Worm (Caenorhabditis elegans) whole organism, mixed stage, embryonic: ENCODE data around the gene bkip-1.

Experiments used
- M03D4.4 ChIP-seq: sonication (generic microtip); optimal IDR thresholded peaks from 2 replicates; lab custom pipeline; 2017; ENCODE audit warnings: mild to moderate bottlenecking, missing genetic modification characterization, missing compliant biosample characterization
- bed-3 ChIP-seq: fragments of 200-800 bp; sonication (Bioruptor generic); optimal IDR thresholded peaks from 3 replicates; lab custom pipeline; 2018; ENCODE audit warnings: mild to moderate bottlenecking, missing genetic modification characterization, moderate library complexity, missing compliant biosample characterization
- blmp-1 ChIP-seq: fragments of 150-350 bp; optimal IDR thresholded peaks from 2 replicates; lab custom pipeline; 2014; ENCODE audit warnings: missing biosample characterization, missing genetic modification characterization
- ceh-83 ChIP-seq: fragments of 200-800 bp; sonication (Bioruptor generic); optimal IDR thresholded peaks from 2 replicates; lab custom pipeline; 2018; ENCODE audit warnings: mild to moderate bottlenecking, missing genetic modification characterization, missing compliant biosample characterization
- ces-1 ChIP-seq: fragments of 150-350 bp; optimal IDR thresholded peaks from 2 replicates; lab custom pipeline; 2014; ENCODE audit warnings: missing biosample characterization, missing genetic modification reagents, missing genetic modification characterization
- cnd-1 ChIP-seq: fragments of 200-800 bp; sonication (Bioruptor generic); optimal IDR thresholded peaks from 2 replicates; lab custom pipeline; 2018; ENCODE audit warnings: mild to moderate bottlenecking, missing genetic modification characterization, missing compliant biosample characterization
- drap-1 ChIP-seq: fragments of 200-800 bp; sonication (Bioruptor generic); optimal IDR thresholded peaks from 3 replicates; lab custom pipeline; 2018; ENCODE audit warnings: mild to moderate bottlenecking, missing genetic modification characterization, missing compliant biosample characterization
- elt-3 ChIP-seq: fragments of 150-350 bp; optimal IDR thresholded peaks from 2 replicates; lab custom pipeline; 2014; ENCODE audit warnings: missing biosample characterization, missing genetic modification characterization
- flh-1 ChIP-seq: fragments of 200-800 bp; sonication (Bioruptor generic); optimal IDR thresholded peaks from 2 replicates; lab custom pipeline; 2018; ENCODE audit warnings: mild to moderate bottlenecking, missing genetic modification characterization, moderate library complexity, missing compliant biosample characterization
- ham-2 ChIP-seq: fragments of 200-800 bp; sonication (Bioruptor generic); optimal IDR thresholded peaks from 2 replicates; lab custom pipeline; 2018; ENCODE audit warnings: mild to moderate bottlenecking, missing genetic modification characterization, missing compliant biosample characterization
- lin-13 ChIP-seq: fragments of 150-350 bp; optimal IDR thresholded peaks from 2 replicates; lab custom pipeline; 2014; ENCODE audit warnings: missing biosample characterization, missing genetic modification characterization
- lin-32 ChIP-seq: fragments of 200-800 bp; sonication (Bioruptor generic); optimal IDR thresholded peaks from 2 replicates; lab custom pipeline; 2018; ENCODE audit warnings: mild to moderate bottlenecking, missing genetic modification characterization, missing compliant biosample characterization
- lsy-2 ChIP-seq: fragments of 150-350 bp; optimal IDR thresholded peaks from 2 replicates; lab custom pipeline; 2014; ENCODE audit warnings: missing biosample characterization, missing genetic modification characterization
- mep-1 ChIP-seq: fragments of 150-350 bp; optimal IDR thresholded peaks from 2 replicates; lab custom pipeline; 2017; ENCODE audit warnings: missing biosample characterization, missing genetic modification reagents, missing genetic modification characterization, inconsistent platforms
- mls-2 ChIP-seq: sonication (generic microtip); optimal IDR thresholded peaks from 2 replicates; lab custom pipeline; 2016; ENCODE audit warnings: mild to moderate bottlenecking, missing genetic modification characterization, moderate library complexity, missing compliant biosample characterization
- nhr-12 ChIP-seq: fragments of 150-350 bp; optimal IDR thresholded peaks from 2 replicates; lab custom pipeline; 2014; ENCODE audit warnings: missing biosample characterization, missing genetic modification characterization
- nhr-237 ChIP-seq: fragments of 150-350 bp; optimal IDR thresholded peaks from 2 replicates; lab custom pipeline; 2014; ENCODE audit warnings: missing biosample characterization, missing genetic modification characterization
- nhr-28 ChIP-seq: fragments of 150-350 bp; optimal IDR thresholded peaks from 2 replicates; lab custom pipeline; 2014; ENCODE audit warnings: missing biosample characterization, missing genetic modification characterization
- nhr-76 ChIP-seq: sonication (generic microtip); optimal IDR thresholded peaks from 2 replicates; lab custom pipeline; 2017; ENCODE audit warnings: missing biosample characterization, missing genetic modification characterization
- snpc-4 ChIP-seq: fragments of 150-350 bp; optimal IDR thresholded peaks from 2 replicates; lab custom pipeline; 2014; ENCODE audit warnings: missing biosample characterization, missing genetic modification characterization
- sptf-1 ChIP-seq: sonication (generic microtip); optimal IDR thresholded peaks from 2 replicates; lab custom pipeline; 2017; ENCODE audit warnings: mild to moderate bottlenecking, missing genetic modification characterization, moderate library complexity, missing compliant biosample characterization
- tbx-8 ChIP-seq: fragments of 200-800 bp; sonication (Bioruptor generic); optimal IDR thresholded peaks from 2 replicates; lab custom pipeline; 2018; ENCODE audit warnings: mild to moderate bottlenecking, missing genetic modification characterization, moderate library complexity, missing compliant biosample characterization
- unc-120 ChIP-seq: sonication (generic microtip); optimal IDR thresholded peaks from 2 replicates; lab custom pipeline; 2017; ENCODE audit warnings: missing genetic modification characterization, missing compliant biosample characterization; ENCODE audit not compliant: poor library complexity, severe bottlenecking
- unc-62 ChIP-seq: fragments of 150-350 bp; optimal IDR thresholded peaks from 2 replicates; lab custom pipeline; 2014; ENCODE audit warnings: missing biosample characterization, missing genetic modification reagents, missing genetic modification characterization
- ztf-11 ChIP-seq: fragments of 150-350 bp; optimal IDR thresholded peaks from 2 replicates; lab custom pipeline; 2014; ENCODE audit warnings: missing biosample characterization, missing genetic modification characterization

The bkip-1 gene

ce11 chrII:14143838-14144268 lies 42.8 kb downstream of the bkip-1 start, which contains the start of gene W03H9.2:
Gene W03H9.2, minus strand, starts transcription at chrII:14143869.
- TF ChIP-seq ceh-83 (GFP tag; lab: Kevin White, UChicago) = peak; percentile 78
- peak; percentile 75 for TF ChIP-seq unc-120 (tag; lab: Kevin White, UChicago)
- no peak for TF ChIP-seq snpc-4 (tag; lab: Kevin White, UChicago)
- peak; percentile 8 for TF ChIP-seq ham-2 (GFP tag; lab: Kevin White, UChicago)
- TF ChIP-seq drap-1 (GFP tag; lab: Kevin White, UChicago) = peak; percentile 70
- peak; percentile 9 for TF ChIP-seq lin-32
- TF ChIP-seq nhr-28 (tag; lab: Kevin White, UChicago) = no peak
- peak; percentile 54 for TF ChIP-seq mls-2 (tag; lab: Kevin White, UChicago)
- TF ChIP-seq bed-3 = peak; percentile 70
- peak; percentile 48 for TF ChIP-seq lsy-2
- TF ChIP-seq nhr-237 (tag; lab: Kevin White, UChicago) = peak; percentile 43
- TF ChIP-seq ces-1 (GFP tag; lab: Kevin White, UChicago) = peak; percentile 69
- TF ChIP-seq lin-13 (tag; lab: Kevin White, UChicago) = peak; percentile 6
- TF ChIP-seq cnd-1 (tag; lab: Kevin White, UChicago) = peak; percentile 62
- no peak for TF ChIP-seq flh-1 (GFP tag; lab: Kevin White, UChicago)
- TF ChIP-seq sptf-1 = peak; percentile 81
- TF ChIP-seq nhr-12 = no peak
- peak; percentile 74 for TF ChIP-seq M03D4.4 (tag; lab: Kevin White, UChicago)

- TF ChIP-seq bed-3 (no peak), drap-1 (GFP tag; lab: Kevin White, UChicago) (no peak), unc-120 (tag; lab: Kevin White, UChicago) (no peak), unc-62 (GFP tag; lab: Kevin White, UChicago) (no peak), tbx-8 (GFP tag; lab: Kevin White, UChicago) (no peak), ztf-11 (tag; lab: Kevin White, UChicago) (no peak), nhr-76 (tag; lab: Kevin White, UChicago) (no peak), ces-1 (GFP tag; lab: Kevin White, UChicago) (no peak), nhr-28 (tag; lab: Kevin White, UChicago) (no peak), M03D4.4 (tag; lab: Kevin White, UChicago) (no peak), blmp-1 (tag; lab: Kevin White, UChicago) (no peak)
Observed at ce11 chrII:14150031-14150430, 49.0 kb downstream of the bkip-1 start, which contains the start of gene W03H9.1. Gene W03H9.1, minus strand, starts transcription at chrII:14150131.

ce11 chrII:14152274-14152673 lies 51.2 kb downstream of the bkip-1 start:
- TF ChIP-seq unc-120 (tag; lab: Kevin White, UChicago) (no peak), ztf-11 (tag; lab: Kevin White, UChicago) (no peak), mls-2 (tag; lab: Kevin White, UChicago) (no peak), snpc-4 (tag; lab: Kevin White, UChicago) (no peak), mep-1 (tag; lab: Kevin White, UChicago) (no peak), elt-3 (tag; lab: Kevin White, UChicago) (no peak)
